Worm (Caenorhabditis elegans) whole organism, L4/young adult: ENCODE results near the gene hlh-26.

ENCODE experiments used
- W03F9.2 ChIP-seq: fragments of 150-350 bp; optimal IDR thresholded peaks from 2 replicates; lab custom pipeline; 2014; ENCODE audit warnings: missing biosample characterization, missing genetic modification characterization
- him-1 ChIP-seq: sonication (generic microtip); optimal IDR thresholded peaks from 2 replicates; lab custom pipeline; 2016; ENCODE audit warnings: missing genotype, missing genetic modification reagents, missing genetic modification characterization, missing compliant biosample characterization

- TF ChIP-seq him-1 (tag; lab: Kevin White, UChicago): no peak
- no peak for TF ChIP-seq W03F9.2 (tag; lab: Kevin White, UChicago)
These were observed 27.9 kb upstream of the hlh-26 start, which contains the start of gene C17C3.3 for ce11 chrII:5561392-5561791.
